Worm (Caenorhabditis elegans) whole organism, L4 larva: ENCODE data around the gene T22B3.3.

Experiments used
- F37D6.2 ChIP-seq: sonication (generic microtip); optimal IDR thresholded peaks from 2 replicates; lab custom pipeline; 2016; ENCODE audit warnings: mild to moderate bottlenecking, missing genetic modification characterization, missing compliant biosample characterization
- F44E2.7 ChIP-seq: fragments of 200-800 bp; sonication (Bioruptor generic); IDR thresholded peaks from 2 replicates; pipeline ENCODE4 v2.1.2; 2022; ENCODE audit warnings: missing genetic modification characterization, missing compliant biosample characterization
- T20F7.1 ChIP-seq: fragments of 200-800 bp; sonication (Bioruptor generic); optimal IDR thresholded peaks from 2 replicates; lab custom pipeline; 2018; ENCODE audit warnings: mild to moderate bottlenecking, missing genetic modification characterization, missing compliant biosample characterization
- Y105C5A.15 ChIP-seq: fragments of 200-800 bp; sonication (Bioruptor generic); IDR thresholded peaks from 2 replicates; pipeline ENCODE4 v1.3.6; 2022; ENCODE audit warnings: missing genetic modification characterization, missing compliant biosample characterization
- aha-1 ChIP-seq: fragments of 150-350 bp; peaks from one replicate; lab custom pipeline; 2014; ENCODE audit warnings: missing biosample characterization, missing genetic modification characterization
- aly-2 ChIP-seq: sonication (generic microtip); optimal IDR thresholded peaks from 2 replicates; lab custom pipeline; 2018; ENCODE audit warnings: missing biosample characterization, missing genetic modification characterization
- attf-4 ChIP-seq: sonication (generic microtip); optimal IDR thresholded peaks from 3 replicates; lab custom pipeline; 2017; ENCODE audit warnings: missing biosample characterization, missing genetic modification characterization
- ceh-44 ChIP-seq: fragments of 200-800 bp; sonication (Bioruptor generic); IDR thresholded peaks from 2 replicates; pipeline ENCODE4 v1.3.6; 2022; ENCODE audit warnings: missing genetic modification reagents, missing genetic modification characterization, missing compliant biosample characterization
- ces-1 ChIP-seq: fragments of 150-350 bp; sonication (generic microtip); optimal IDR thresholded peaks from 4 replicates; lab custom pipeline; 2014; ENCODE audit warnings: missing biosample characterization, missing genetic modification reagents, missing genetic modification characterization
- ctbp-1 ChIP-seq: fragments of 200-800 bp; sonication (Bioruptor generic); IDR thresholded peaks from 2 replicates; pipeline ENCODE4 v1.3.6; 2022; ENCODE audit warnings: missing genetic modification reagents, missing genetic modification characterization, missing compliant biosample characterization
- dmd-6 ChIP-seq: fragments of 200-800 bp; sonication (Bioruptor generic); IDR thresholded peaks from 2 replicates; pipeline ENCODE4 v1.3.6; 2022; ENCODE audit warnings: missing genetic modification reagents, missing genetic modification characterization, missing compliant biosample characterization
- dpl-1 ChIP-seq: fragments of 150-350 bp; optimal IDR thresholded peaks from 2 replicates; lab custom pipeline; 2014; ENCODE audit warnings: missing biosample characterization, missing genetic modification reagents, missing genetic modification characterization
- duxl-1 ChIP-seq: sonication (generic microtip); optimal IDR thresholded peaks from 2 replicates; lab custom pipeline; 2016; ENCODE audit warnings: mild to moderate bottlenecking, missing genetic modification characterization, moderate library complexity, missing compliant biosample characterization; ENCODE audit not compliant: poor library complexity
- egl-43 ChIP-seq: fragments of 200-800 bp; sonication (Bioruptor generic); IDR thresholded peaks from 2 replicates; pipeline ENCODE4 v1.3.6; 2022; ENCODE audit warnings: missing genetic modification reagents, missing genetic modification characterization, missing compliant biosample characterization
- fkh-10 ChIP-seq: fragments of 150-350 bp; optimal IDR thresholded peaks from 2 replicates; lab custom pipeline; 2014; ENCODE audit warnings: missing biosample characterization, missing genetic modification reagents, missing genetic modification characterization
- fos-1 ChIP-seq: fragments of 150-350 bp; optimal IDR thresholded peaks from 2 replicates; lab custom pipeline; 2014; ENCODE audit warnings: missing biosample characterization, missing genetic modification characterization
- hlh-11 ChIP-seq: fragments of 200-800 bp; sonication (Bioruptor generic); optimal IDR thresholded peaks from 2 replicates; lab custom pipeline; 2018; ENCODE audit warnings: mild to moderate bottlenecking, missing genetic modification characterization, missing compliant biosample characterization
- hlh-30 ChIP-seq: sonication (generic microtip); optimal IDR thresholded peaks from 2 replicates; lab custom pipeline; 2017; ENCODE audit warnings: antibody characterized with exemption, mild to moderate bottlenecking, missing genetic modification characterization, missing compliant biosample characterization; ENCODE audit not compliant: insufficient read depth
- hmg-1.1 ChIP-seq: fragments of 200-800 bp; sonication (Bioruptor generic); IDR thresholded peaks from 2 replicates; pipeline ENCODE4 v1.3.6; 2022; ENCODE audit warnings: missing genetic modification reagents, missing genetic modification characterization, missing compliant biosample characterization
- jun-1 ChIP-seq: fragments of 150-350 bp; optimal IDR thresholded peaks from 2 replicates; lab custom pipeline; 2014; ENCODE audit warnings: missing biosample characterization, missing genetic modification reagents, missing genetic modification characterization
- lin-29 ChIP-seq: fragments of 200-800 bp; sonication (Bioruptor generic); IDR thresholded peaks from 2 replicates; pipeline ENCODE4 v1.3.6; 2022; ENCODE audit warnings: missing genetic modification reagents, missing genetic modification characterization, missing compliant biosample characterization
- lin-38 ChIP-seq: fragments of 200-800 bp; sonication (Bioruptor generic); IDR thresholded peaks from 2 replicates; pipeline ENCODE4 v1.3.6; 2022; ENCODE audit warnings: missing genetic modification reagents, missing genetic modification characterization, missing compliant biosample characterization
- madf-9 ChIP-seq: fragments of 200-800 bp; sonication (Bioruptor generic); conservative IDR thresholded peaks from 2 replicates; pipeline ENCODE4 v1.3.6; 2022; ENCODE audit warnings: missing genetic modification reagents, missing genetic modification characterization, missing compliant biosample characterization
- nhr-102 ChIP-seq: sonication (generic microtip); optimal IDR thresholded peaks from 2 replicates; lab custom pipeline; 2016; ENCODE audit warnings: mild to moderate bottlenecking, missing genetic modification characterization, moderate library complexity, missing compliant biosample characterization
- nhr-11 ChIP-seq: fragments of 150-350 bp; optimal IDR thresholded peaks from 2 replicates; lab custom pipeline; 2014; ENCODE audit warnings: missing biosample characterization, missing genetic modification characterization
- nhr-25 ChIP-seq: sonication (generic microtip); optimal IDR thresholded peaks from 2 replicates; lab custom pipeline; 2017; ENCODE audit warnings: missing genetic modification characterization, mild to moderate bottlenecking, missing compliant biosample characterization, antibody characterized with exemption, moderate library complexity, borderline replicate concordance; ENCODE audit not compliant: insufficient read depth
- nhr-28 ChIP-seq: fragments of 150-350 bp; optimal IDR thresholded peaks from 2 replicates; lab custom pipeline; 2014; ENCODE audit warnings: missing biosample characterization, missing genetic modification characterization
- nhr-42 ChIP-seq: fragments of 200-800 bp; sonication (Bioruptor generic); IDR thresholded peaks from 2 replicates; pipeline ENCODE4 v1.3.6; 2022; ENCODE audit warnings: missing genetic modification characterization, missing compliant biosample characterization
- pha-4 ChIP-seq, 2 experiments: fragments of 150-350 bp in 1 of 2; fragments of 200-800 bp in 1 of 2; sonication (Bioruptor generic) in 1 of 2; IDR thresholded peaks in 1 of 2; optimal IDR thresholded peaks in 1 of 2; 2 replicates each; pipeline versions ENCODE4 v1.3.6 to Lab custom; 2014 to 2022; ENCODE audit warnings: missing genetic modification characterization in 2 of 2, missing genetic modification reagents in 2 of 2, missing biosample characterization in 1 of 2, missing compliant biosample characterization in 1 of 2
- php-3 ChIP-seq: fragments of 200-800 bp; sonication (Bioruptor generic); IDR thresholded peaks from 2 replicates; pipeline ENCODE4 v1.3.6; 2022; ENCODE audit warnings: missing genetic modification reagents, missing genetic modification characterization, missing compliant biosample characterization
- pqm-1 ChIP-seq: sonication (generic microtip); optimal IDR thresholded peaks from 2 replicates; lab custom pipeline; 2017; ENCODE audit warnings: missing biosample characterization, missing genetic modification characterization
- saeg-2 ChIP-seq: fragments of 200-800 bp; sonication (Bioruptor generic); IDR thresholded peaks from 2 replicates; pipeline ENCODE4 v1.3.6; 2022; ENCODE audit warnings: missing genetic modification reagents, missing genetic modification characterization, missing compliant biosample characterization
- snpc-1.2 ChIP-seq: fragments of 200-800 bp; sonication (Bioruptor generic); IDR thresholded peaks from 2 replicates; pipeline ENCODE4 v1.3.6; 2022; ENCODE audit warnings: missing genetic modification reagents, missing genetic modification characterization, missing compliant biosample characterization
- snpc-4 ChIP-seq: fragments of 150-350 bp; optimal IDR thresholded peaks from 2 replicates; lab custom pipeline; 2014; ENCODE audit warnings: missing biosample characterization, missing genetic modification characterization
- spr-3 ChIP-seq: fragments of 200-800 bp; sonication (Bioruptor generic); optimal IDR thresholded peaks from 2 replicates; lab custom pipeline; 2018; ENCODE audit warnings: mild to moderate bottlenecking, missing genetic modification characterization, missing compliant biosample characterization
- tag-97 ChIP-seq: fragments of 200-800 bp; sonication (Bioruptor generic); IDR thresholded peaks from 2 replicates; pipeline ENCODE4 v1.3.6; 2022; ENCODE audit warnings: missing genetic modification characterization, missing compliant biosample characterization
- tra-1 ChIP-seq: fragments of 200-800 bp; sonication (Bioruptor generic); IDR thresholded peaks from 2 replicates; pipeline ENCODE4 v1.3.6; 2022; ENCODE audit warnings: missing genetic modification reagents, missing genetic modification characterization, missing compliant biosample characterization
- unc-39 ChIP-seq: sonication (generic microtip); optimal IDR thresholded peaks from 2 replicates; lab custom pipeline; 2017; ENCODE audit warnings: missing biosample characterization, missing genetic modification characterization
- unc-62 ChIP-seq, 3 experiments: fragments of 150-350 bp in 1 of 3; sonication (generic microtip); optimal IDR thresholded peaks in 2 of 3; peaks in 1 of 3; 1 replicate in 1 of 3; 2 replicates in 2 of 3; lab custom pipeline; 2014 to 2017; ENCODE audit warnings: missing biosample characterization in 3 of 3, missing genetic modification characterization in 3 of 3, missing genetic modification reagents in 3 of 3, missing genotype in 1 of 3

T22B3.3 gene

DNA sequence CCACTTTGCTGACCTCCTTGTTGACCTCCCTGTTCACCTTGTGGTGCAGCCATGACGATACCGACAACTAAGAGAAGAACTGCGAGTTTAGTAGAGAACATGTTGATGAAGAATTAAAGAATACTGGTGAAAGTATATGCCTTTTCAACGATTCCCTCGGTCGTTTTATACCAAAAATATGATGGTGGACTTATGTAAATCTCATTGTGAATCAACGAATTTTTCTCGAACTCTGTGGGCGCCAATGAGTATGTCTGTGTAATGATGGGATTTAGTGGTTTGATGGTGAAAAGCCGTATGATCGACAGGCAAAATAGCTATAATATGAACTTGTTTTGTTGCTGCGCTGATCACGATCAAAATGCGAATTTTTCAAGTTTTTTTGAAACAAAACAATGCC is 33.7 kb upstream of the T22B3.3 start, which contains the start of gene K01A6.8:
TSS of gene K01A6.8 (minus strand) at position 101 of the 400 bp plus-strand sequence.
- TF ChIP-seq T20F7.1, result no peak
- no peak for TF ChIP-seq hmg-1.1 (GFP tag; lab: Robert Waterston, UW)
- TF ChIP-seq php-3 (GFP tag; lab: Robert Waterston, UW), result no peak
- TF ChIP-seq unc-39, result no peak
- TF ChIP-seq snpc-4 (tag; lab: Kevin White, UChicago), result no peak
- TF ChIP-seq fos-1 (tag; lab: Kevin White, UChicago), result no peak
- TF ChIP-seq snpc-1.2, result no peak
- no peak for TF ChIP-seq hlh-30 (tag; lab: Kevin White, UChicago)
- no peak for TF ChIP-seq attf-4 (tag; lab: Kevin White, UChicago)
- TF ChIP-seq tag-97 (GFP tag; lab: Robert Waterston, UW), result no peak
- no peak for TF ChIP-seq tra-1 (GFP tag; lab: Robert Waterston, UW)
- no peak for TF ChIP-seq ceh-44 (GFP tag; lab: Robert Waterston, UW)
- no peak for TF ChIP-seq duxl-1 (tag; lab: Kevin White, UChicago)
- no peak for TF ChIP-seq nhr-28
- no peak for TF ChIP-seq F37D6.2
- no peak for TF ChIP-seq unc-62 (GFP tag; optimal IDR thresholded peaks at IDR 0.05 in 1 of 2; lab: Kevin White, UChicago)
- TF ChIP-seq unc-62 (tag; optimal IDR thresholded peaks at IDR 0.05; lab: Kevin White, UChicago), result no peak
- no peak for TF ChIP-seq nhr-102 (tag; lab: Kevin White, UChicago)

DNA sequence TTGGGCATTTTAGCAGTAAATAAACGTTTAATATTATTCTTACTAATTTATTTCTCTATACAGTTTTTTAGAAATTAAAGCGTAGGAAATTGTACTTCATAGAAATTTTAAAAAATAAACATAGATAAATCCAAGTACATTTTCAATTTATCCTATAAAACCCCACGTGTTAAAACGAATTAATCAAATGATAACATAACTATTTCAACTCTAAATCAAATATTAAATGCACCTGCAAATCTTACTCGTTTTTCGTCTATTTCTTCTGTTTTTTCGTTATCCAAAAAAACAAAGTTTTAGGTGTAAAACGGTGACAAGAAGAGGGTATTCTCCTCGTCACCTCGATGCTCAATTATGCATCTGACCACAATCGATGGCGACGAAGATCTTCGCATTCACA is 31.4 kb upstream of the T22B3.3 start, which contains the start of gene K01A6.6:
TSS of gene K01A6.6 (plus strand) at position 301 of the 400 bp plus-strand sequence.
- no peak for TF ChIP-seq T20F7.1
- TF ChIP-seq aha-1, result peak; percentile 22

- TF ChIP-seq saeg-2 (GFP tag; lab: Robert Waterston, UW) (no peak), dpl-1 (GFP tag; lab: Kevin White, UChicago) (no peak), fkh-10 (GFP tag; lab: Kevin White, UChicago) (peak; percentile 44), ces-1 (peak; percentile 4), ctbp-1 (GFP tag; lab: Robert Waterston, UW) (no peak), lin-38 (GFP tag; lab: Robert Waterston, UW) (no peak)
Observed at ce11 chrIV:11723255-11723654, 19.7 kb upstream of the T22B3.3 start.

- TF ChIP-seq unc-62 (GFP tag; optimal IDR thresholded peaks at IDR 0.05 in 1 of 2; lab: Kevin White, UChicago), result peak in 1 of 2 experiments; percentile 51
- no peak for TF ChIP-seq unc-62 (tag; optimal IDR thresholded peaks at IDR 0.05; lab: Kevin White, UChicago)
- TF ChIP-seq jun-1 (tag; lab: Kevin White, UChicago), result no peak
- TF ChIP-seq egl-43, result no peak
- no peak for TF ChIP-seq ces-1
- no peak for TF ChIP-seq madf-9 (GFP tag; lab: Robert Waterston, UW)
- TF ChIP-seq F37D6.2, result no peak
- peak; percentile 33 for TF ChIP-seq hlh-11 (tag; lab: Kevin White, UChicago)
- peak; percentile 90 for TF ChIP-seq pqm-1 (tag; lab: Kevin White, UChicago)
- TF ChIP-seq nhr-25 (tag; lab: Kevin White, UChicago), result no peak
- no peak for TF ChIP-seq lin-29 (GFP tag; lab: Robert Waterston, UW)
- TF ChIP-seq nhr-28, result peak; percentile 58
Observed at ce11 chrIV:11721878-11722277, 18.3 kb upstream of the T22B3.3 start.

- TF ChIP-seq ces-1, result no peak
- TF ChIP-seq hlh-11 (tag; lab: Kevin White, UChicago), result no peak
- TF ChIP-seq dmd-6 (GFP tag; lab: Robert Waterston, UW), result 0 out of 2 replicates have a peak, but pooled peaks have one; percentile 10
- TF ChIP-seq F44E2.7 (GFP tag; lab: Robert Waterston, UW), result no peak
- TF ChIP-seq nhr-42 (GFP tag; lab: Robert Waterston, UW), result no peak
- TF ChIP-seq nhr-11, result no peak
- TF ChIP-seq hlh-30 (tag; lab: Kevin White, UChicago), result no peak
- TF ChIP-seq pha-4 (GFP tag; IDR thresholded peaks at IDR 0.05; lab: Robert Waterston, UW), result no peak
- TF ChIP-seq pha-4 (tag; optimal IDR thresholded peaks at IDR 0.05; lab: Kevin White, UChicago), result no peak
- no peak for TF ChIP-seq snpc-4 (tag; lab: Kevin White, UChicago)
- TF ChIP-seq spr-3 (GFP tag; lab: Kevin White, UChicago), result no peak
- peak in 1 of 2 experiments; percentile 51 for TF ChIP-seq unc-62 (GFP tag; optimal IDR thresholded peaks at IDR 0.05 in 1 of 2; lab: Kevin White, UChicago)
- TF ChIP-seq unc-62 (tag; optimal IDR thresholded peaks at IDR 0.05; lab: Kevin White, UChicago), result no peak
- no peak for TF ChIP-seq snpc-1.2
- no peak for TF ChIP-seq aly-2 (tag; lab: Kevin White, UChicago)
- no peak for TF ChIP-seq Y105C5A.15 (GFP tag; lab: Robert Waterston, UW)
Observed at ce11 chrIV:11718653-11719052, 15.1 kb upstream of the T22B3.3 start.
